Worm (Caenorhabditis elegans) whole organism, young adult: ENCODE measurements around the gene F32D8.5.

Experiments used
- B0019.2 ChIP-seq: fragments of 200-800 bp; sonication (Bioruptor generic); conservative IDR thresholded peaks from 2 replicates; pipeline ENCODE4 v1.3.6; 2022; ENCODE audit warnings: missing genetic modification reagents, missing genetic modification characterization, missing compliant biosample characterization
- C06A6.2 ChIP-seq: fragments of 200-800 bp; sonication (Bioruptor generic); conservative IDR thresholded peaks from 2 replicates; pipeline ENCODE4 v1.3.6; 2022; ENCODE audit warnings: missing genetic modification characterization, missing compliant biosample characterization
- F10E7.11 ChIP-seq: sonication (generic microtip); optimal IDR thresholded peaks from 2 replicates; lab custom pipeline; 2017; ENCODE audit warnings: mild to moderate bottlenecking, missing genetic modification characterization, moderate library complexity, missing compliant biosample characterization
- F37B4.10 ChIP-seq: fragments of 200-800 bp; sonication (Bioruptor generic); IDR thresholded peaks from 2 replicates; pipeline ENCODE4 v1.3.6; 2022; ENCODE audit warnings: missing genetic modification characterization, missing compliant biosample characterization
- F39B2.1 ChIP-seq: fragments of 200-800 bp; sonication (Bioruptor generic); IDR thresholded peaks from 2 replicates; pipeline ENCODE4 v1.3.6; 2022; ENCODE audit warnings: missing genetic modification reagents, missing genetic modification characterization, missing compliant biosample characterization
- F49E8.2 ChIP-seq: sonication (generic microtip); optimal IDR thresholded peaks from 3 replicates; lab custom pipeline; 2017; ENCODE audit warnings: missing genetic modification characterization, mild to moderate bottlenecking, missing compliant biosample characterization, antibody characterized with exemption, moderate library complexity; ENCODE audit not compliant: insufficient read depth
- K11D2.4 ChIP-seq: fragments of 200-800 bp; sonication (Bioruptor generic); IDR thresholded peaks from 2 replicates; pipeline ENCODE4 v1.3.6; 2022; ENCODE audit warnings: missing genetic modification reagents, missing genetic modification characterization, missing compliant biosample characterization
- T07F8.4 ChIP-seq: sonication (generic microtip); optimal IDR thresholded peaks from 2 replicates; lab custom pipeline; 2016; ENCODE audit warnings: mild to moderate bottlenecking, missing genetic modification characterization, moderate library complexity, missing compliant biosample characterization
- Y53G8AR.9 ChIP-seq: fragments of 200-800 bp; sonication (Bioruptor generic); conservative IDR thresholded peaks from 2 replicates; pipeline ENCODE4 v1.3.6; 2022; ENCODE audit warnings: missing genetic modification reagents, missing genetic modification characterization, missing compliant biosample characterization
- Y79H2A.3 ChIP-seq: fragments of 200-800 bp; sonication (Bioruptor generic); conservative IDR thresholded peaks from 2 replicates; pipeline ENCODE4 v1.3.6; 2022; ENCODE audit warnings: missing genetic modification reagents, missing genetic modification characterization, missing compliant biosample characterization
- Y95B8A.8 ChIP-seq: fragments of 200-800 bp; sonication (Bioruptor generic); IDR thresholded peaks from 2 replicates; pipeline ENCODE4 v1.3.6; 2022; ENCODE audit warnings: missing genetic modification reagents, missing genetic modification characterization, missing compliant biosample characterization
- aptf-2 ChIP-seq: fragments of 200-800 bp; sonication (Bioruptor generic); conservative IDR thresholded peaks from 2 replicates; pipeline ENCODE4 v1.3.6; 2022; ENCODE audit warnings: missing genetic modification reagents, missing genetic modification characterization, missing compliant biosample characterization
- attf-3 ChIP-seq: fragments of 200-800 bp; sonication (Bioruptor generic); conservative IDR thresholded peaks from 2 replicates; pipeline ENCODE4 v1.3.6; 2022; ENCODE audit warnings: missing genetic modification reagents, missing genetic modification characterization, missing compliant biosample characterization
- attf-6 ChIP-seq: fragments of 200-800 bp; sonication (Bioruptor generic); IDR thresholded peaks from 2 replicates; pipeline ENCODE4 v1.3.6; 2022; ENCODE audit warnings: missing genetic modification reagents, missing genetic modification characterization, missing compliant biosample characterization
- bed-2 ChIP-seq: fragments of 200-800 bp; sonication (Bioruptor generic); IDR thresholded peaks from 2 replicates; pipeline ENCODE4 v1.3.6; 2022; ENCODE audit warnings: missing genetic modification reagents, missing genetic modification characterization, missing compliant biosample characterization
- cebp-1 ChIP-seq, 2 experiments: fragments of 200-800 bp in 1 of 2; sonication (Bioruptor generic) in 1 of 2; sonication (generic microtip) in 1 of 2; IDR thresholded peaks in 1 of 2; optimal IDR thresholded peaks in 1 of 2; 2 replicates each; pipeline versions ENCODE4 v1.3.6 to Lab custom; 2017 to 2022; ENCODE audit warnings: missing compliant biosample characterization in 2 of 2, missing genetic modification characterization in 2 of 2, mild to moderate bottlenecking in 1 of 2, missing genetic modification reagents in 1 of 2, moderate library complexity in 1 of 2
- ceh-91 ChIP-seq: fragments of 200-800 bp; sonication (Bioruptor generic); IDR thresholded peaks from 2 replicates; pipeline ENCODE4 v1.3.6; 2022; ENCODE audit warnings: missing genetic modification reagents, missing genetic modification characterization, missing compliant biosample characterization
- chd-7 ChIP-seq: sonication (generic microtip); optimal IDR thresholded peaks from 2 replicates; lab custom pipeline; 2016; ENCODE audit warnings: mild to moderate bottlenecking, missing genetic modification characterization, moderate library complexity, missing compliant biosample characterization
- die-1 ChIP-seq: sonication (generic microtip); optimal IDR thresholded peaks from 2 replicates; lab custom pipeline; 2016; ENCODE audit warnings: missing genotype, mild to moderate bottlenecking, missing genetic modification characterization, missing compliant biosample characterization
- gei-17 ChIP-seq: fragments of 200-800 bp; sonication (Bioruptor generic); optimal IDR thresholded peaks from 2 replicates; lab custom pipeline; 2018; ENCODE audit warnings: mild to moderate bottlenecking, missing genetic modification characterization, missing compliant biosample characterization
- him-1 ChIP-seq: sonication (generic microtip); optimal IDR thresholded peaks from 2 replicates; lab custom pipeline; 2016; ENCODE audit warnings: missing genotype, missing genetic modification reagents, missing genetic modification characterization, missing compliant biosample characterization
- hmg-1.2 ChIP-seq: fragments of 200-800 bp; sonication (Bioruptor generic); IDR thresholded peaks from 2 replicates; pipeline ENCODE4 v1.3.6; 2022; ENCODE audit warnings: missing genetic modification reagents, missing genetic modification characterization, missing compliant biosample characterization
- lag-1 ChIP-seq: fragments of 200-800 bp; sonication (Bioruptor generic); IDR thresholded peaks from 2 replicates; pipeline ENCODE4 v1.3.6; 2022; ENCODE audit warnings: missing genetic modification reagents, missing genetic modification characterization, missing compliant biosample characterization
- let-526 ChIP-seq: fragments of 200-800 bp; sonication (Bioruptor generic); IDR thresholded peaks from 2 replicates; pipeline ENCODE4 v1.3.6; 2022; ENCODE audit warnings: missing genetic modification reagents, missing genetic modification characterization, missing compliant biosample characterization
- let-607 ChIP-seq, 2 experiments: fragments of 200-800 bp in 1 of 2; sonication (Bioruptor generic) in 1 of 2; sonication (generic microtip) in 1 of 2; optimal IDR thresholded peaks; 2 replicates each; lab custom pipeline; 2016 to 2018; ENCODE audit warnings: mild to moderate bottlenecking in 2 of 2, missing compliant biosample characterization in 2 of 2, missing genetic modification characterization in 2 of 2, moderate library complexity in 2 of 2, missing genotype in 1 of 2
- lin-26 ChIP-seq: fragments of 200-800 bp; sonication (Bioruptor generic); IDR thresholded peaks from 2 replicates; pipeline ENCODE4 v1.3.6; 2022; ENCODE audit warnings: missing genetic modification reagents, missing genetic modification characterization, missing compliant biosample characterization
- lir-1 ChIP-seq: fragments of 200-800 bp; sonication (Bioruptor generic); conservative IDR thresholded peaks from 2 replicates; pipeline ENCODE4 v1.3.6; 2022; ENCODE audit warnings: missing genetic modification reagents, missing genetic modification characterization, missing compliant biosample characterization
- madf-6 ChIP-seq: fragments of 200-800 bp; sonication (Bioruptor generic); IDR thresholded peaks from 2 replicates; pipeline ENCODE4 v1.3.6; 2022; ENCODE audit warnings: missing genetic modification reagents, missing genetic modification characterization, missing compliant biosample characterization
- madf-8 ChIP-seq: fragments of 200-800 bp; sonication (Bioruptor generic); conservative IDR thresholded peaks from 2 replicates; pipeline ENCODE4 v1.3.6; 2022; ENCODE audit warnings: missing genetic modification reagents, missing genetic modification characterization, missing compliant biosample characterization
- mcd-1 ChIP-seq: fragments of 200-800 bp; sonication (Bioruptor generic); IDR thresholded peaks from 2 replicates; pipeline ENCODE4 v1.3.6; 2022; ENCODE audit warnings: missing genetic modification reagents, missing genetic modification characterization, missing compliant biosample characterization
- mxl-1 ChIP-seq: sonication (generic microtip); optimal IDR thresholded peaks from 2 replicates; lab custom pipeline; 2016; ENCODE audit warnings: missing genetic modification characterization, missing compliant biosample characterization
- nfya-2 ChIP-seq: fragments of 200-800 bp; sonication (Bioruptor generic); IDR thresholded peaks from 2 replicates; pipeline ENCODE4 v1.3.6; 2022; ENCODE audit warnings: missing genetic modification reagents, missing genetic modification characterization, missing compliant biosample characterization
- nhr-179 ChIP-seq: sonication (generic microtip); optimal IDR thresholded peaks from 2 replicates; lab custom pipeline; 2016; ENCODE audit warnings: mild to moderate bottlenecking, missing genetic modification characterization, missing compliant biosample characterization
- nhr-27 ChIP-seq: fragments of 200-800 bp; sonication (Bioruptor generic); optimal IDR thresholded peaks from 2 replicates; lab custom pipeline; 2018; ENCODE audit warnings: mild to moderate bottlenecking, missing genetic modification characterization, moderate library complexity, missing compliant biosample characterization
- nhr-90 ChIP-seq: sonication (generic microtip); optimal IDR thresholded peaks from 2 replicates; lab custom pipeline; 2016; ENCODE audit warnings: missing genotype, mild to moderate bottlenecking, missing genetic modification characterization, missing compliant biosample characterization
- sea-2 ChIP-seq: fragments of 200-800 bp; sonication (Bioruptor generic); IDR thresholded peaks from 2 replicates; pipeline ENCODE4 v1.3.6; 2022; ENCODE audit warnings: missing genetic modification characterization, missing compliant biosample characterization
- snpc-4 ChIP-seq, 5 experiments: fragments of 150-350 bp in 1 of 5; sonication (generic microtip) in 4 of 5; optimal IDR thresholded peaks; 2 replicates each; lab custom pipeline; 2014 to 2018; ENCODE audit warnings: missing genetic modification characterization in 5 of 5, missing biosample characterization in 3 of 5, antibody characterized with exemption in 2 of 5, mild to moderate bottlenecking in 2 of 5, missing compliant biosample characterization in 2 of 5, missing genotype in 2 of 5, moderate library complexity in 2 of 5, missing genetic modification reagents in 1 of 5
- sptf-2 ChIP-seq: fragments of 200-800 bp; sonication (Bioruptor generic); optimal IDR thresholded peaks from 2 replicates; lab custom pipeline; 2018; ENCODE audit warnings: mild to moderate bottlenecking, missing genetic modification characterization, missing compliant biosample characterization
- tbx-9 ChIP-seq: sonication (generic microtip); optimal IDR thresholded peaks from 2 replicates; lab custom pipeline; 2016; ENCODE audit warnings: borderline replicate concordance, missing genetic modification characterization, inconsistent platforms, missing compliant biosample characterization
- xnd-1 ChIP-seq: sonication (generic microtip); optimal IDR thresholded peaks from 2 replicates; lab custom pipeline; 2016; ENCODE audit warnings: missing genotype, missing genetic modification reagents, missing genetic modification characterization, missing compliant biosample characterization
- zim-3 ChIP-seq: sonication (generic microtip); optimal IDR thresholded peaks from 2 replicates; lab custom pipeline; 2017; ENCODE audit warnings: mild to moderate bottlenecking, missing genetic modification characterization, moderate library complexity, missing compliant biosample characterization
- ztf-26 ChIP-seq: sonication (generic microtip); optimal IDR thresholded peaks from 2 replicates; lab custom pipeline; 2017; ENCODE audit warnings: missing genetic modification characterization, missing compliant biosample characterization
- ztf-6 ChIP-seq: fragments of 200-800 bp; sonication (Bioruptor generic); IDR thresholded peaks from 2 replicates; pipeline ENCODE4 v1.3.6; 2022; ENCODE audit warnings: missing genetic modification reagents, missing genetic modification characterization, missing compliant biosample characterization

F32D8.5 gene

ce11 chrV:10921747-10922146 lies 27.1 kb downstream of the F32D8.5 start, which contains the start of gene nas-31 (continued):
- TF ChIP-seq Y95B8A.8 (GFP tag; lab: Robert Waterston, UW) (no peak), attf-3 (no peak), K11D2.4 (GFP tag; lab: Robert Waterston, UW) (no peak), nhr-27 (tag; lab: Kevin White, UChicago) (no peak)

- TF ChIP-seq cebp-1 (GFP tag; IDR thresholded peaks at IDR 0.05; lab: Robert Waterston, UW) (no peak), cebp-1 (tag; optimal IDR thresholded peaks at IDR 0.05; lab: Kevin White, UChicago) (no peak), nhr-179 (tag; lab: Kevin White, UChicago) (no peak), aptf-2 (GFP tag; lab: Robert Waterston, UW) (no peak), C06A6.2 (GFP tag; lab: Robert Waterston, UW) (no peak), F49E8.2 (tag; lab: Kevin White, UChicago) (no peak), attf-6 (no peak), let-607 (tag; optimal IDR thresholded peaks at IDR 0.05; lab: Kevin White, UChicago) (no peak), zim-3 (tag; lab: Kevin White, UChicago) (no peak), ceh-91 (no peak), tbx-9 (tag; lab: Kevin White, UChicago) (no peak), lag-1 (GFP tag; lab: Robert Waterston, UW) (no peak), lir-1 (GFP tag; lab: Robert Waterston, UW) (no peak)
These were observed 28.6 kb downstream of the F32D8.5 start, which contains the start of gene F58B4.7 for ce11 chrV:10923229-10923628. F58B4.7 (minus strand) TSS chrV:10923329.

- no peak for TF ChIP-seq F39B2.1 (GFP tag; lab: Robert Waterston, UW)
- TF ChIP-seq lin-26 (GFP tag; lab: Robert Waterston, UW), result no peak
- TF ChIP-seq ztf-6 (GFP tag; lab: Robert Waterston, UW), result no peak
- no peak for TF ChIP-seq T07F8.4 (tag; lab: Kevin White, UChicago)
- no peak for TF ChIP-seq hmg-1.2 (GFP tag; lab: Robert Waterston, UW)
- TF ChIP-seq ztf-26 (tag; lab: Kevin White, UChicago), result no peak
- TF ChIP-seq attf-3, result no peak
- no peak for TF ChIP-seq let-526
- no peak for TF ChIP-seq F49E8.2 (tag; lab: Kevin White, UChicago)
- no peak for TF ChIP-seq snpc-4 (GFP tag; optimal IDR thresholded peaks at IDR 0.05; lab: Kevin White, UChicago)
- TF ChIP-seq snpc-4 (tag; optimal IDR thresholded peaks at IDR 0.05; lab: Kevin White, UChicago), result no peak
- no peak for TF ChIP-seq nfya-2
- no peak for TF ChIP-seq mxl-1 (tag; lab: Kevin White, UChicago)
- TF ChIP-seq C06A6.2 (GFP tag; lab: Robert Waterston, UW), result no peak
- TF ChIP-seq cebp-1 (GFP tag; IDR thresholded peaks at IDR 0.05; lab: Robert Waterston, UW), result no peak
- TF ChIP-seq cebp-1 (tag; optimal IDR thresholded peaks at IDR 0.05; lab: Kevin White, UChicago), result no peak
- TF ChIP-seq Y79H2A.3 (GFP tag; lab: Robert Waterston, UW), result no peak
- TF ChIP-seq, all 124 proteins: peak for 0
These were observed 30.1 kb downstream of the F32D8.5 start, which contains the start of gene F58B4.6 for ce11 chrV:10924731-10925130. F58B4.6 (plus strand) TSS chrV:10925031.

ce11 chrV:10925658-10926057 lies 31.1 kb downstream of the F32D8.5 start:
- TF ChIP-seq sea-2, result no peak
- TF ChIP-seq xnd-1, result no peak
- no peak for TF ChIP-seq madf-8 (GFP tag; lab: Robert Waterston, UW)
- no peak for TF ChIP-seq nhr-90 (tag; lab: Kevin White, UChicago)
- no peak for TF ChIP-seq B0019.2
- TF ChIP-seq mxl-1 (tag; lab: Kevin White, UChicago), result no peak
- no peak for TF ChIP-seq gei-17 (GFP tag; lab: Kevin White, UChicago)
- no peak for TF ChIP-seq madf-6 (GFP tag; lab: Robert Waterston, UW)
- TF ChIP-seq Y53G8AR.9 (GFP tag; lab: Robert Waterston, UW), result no peak
- no peak for TF ChIP-seq sptf-2
- no peak for TF ChIP-seq him-1
- no peak for TF ChIP-seq die-1 (tag; lab: Kevin White, UChicago)
- TF ChIP-seq chd-7 (tag; lab: Kevin White, UChicago), result no peak
- no peak for TF ChIP-seq mcd-1 (GFP tag; lab: Robert Waterston, UW)
- no peak for TF ChIP-seq F37B4.10 (GFP tag; lab: Robert Waterston, UW)
- TF ChIP-seq bed-2 (GFP tag; lab: Robert Waterston, UW), result no peak
- TF ChIP-seq F10E7.11, result no peak
